Worm (Caenorhabditis elegans): ENCODE measurements around the gene F40A3.4.

F40A3.4 gene

DNA sequence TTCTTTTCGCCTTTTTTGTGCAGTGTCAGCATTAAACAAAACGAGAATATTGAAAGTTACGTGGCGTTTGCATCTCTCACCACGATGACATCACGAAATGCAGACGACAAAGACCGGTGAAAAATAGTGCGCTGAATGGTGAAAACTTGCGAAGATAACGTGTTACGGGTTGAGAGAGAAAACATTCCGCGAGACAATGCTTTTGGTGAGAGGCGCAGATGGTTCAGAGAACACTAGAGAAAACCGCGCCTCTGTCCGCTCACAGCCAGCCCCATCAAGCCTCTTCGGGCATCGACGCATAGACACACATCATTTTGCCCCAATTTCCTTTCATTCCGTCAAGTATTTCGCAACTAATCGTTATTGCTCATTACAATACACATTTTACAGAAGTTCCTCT, 21.0 kb upstream of the F40A3.4 start, which contains the start of the genes C37C3.9 and C37C3.18 (continued):
- TF ChIP-seq cey-2 (tag; optimal IDR thresholded peaks at IDR 0.05; ENCODE audit: borderline replicate concordance, insufficient read depth) (no peak), vab-7 (GFP tag; IDR thresholded peaks at IDR 0.05) (no peak), dmd-8 (GFP tag; IDR thresholded peaks at IDR 0.05) (no peak), mxl-3 (GFP tag; optimal IDR thresholded peaks at IDR 0.05) (peak; percentile 84), daf-8 (GFP tag; IDR thresholded peaks at IDR 0.05) (no peak), php-3 (GFP tag; IDR thresholded peaks at IDR 0.05) (no peak), egl-43 (GFP tag; IDR thresholded peaks at IDR 0.05) (peak; percentile 76; the same call in 1 of the 2 replicates), F37D6.2 (tag; optimal IDR thresholded peaks at IDR 0.05) (peak; percentile 12), dve-1 (tag; optimal IDR thresholded peaks at IDR 0.05; ENCODE audit: insufficient read depth) (peak; percentile 88), lim-7 (GFP tag; IDR thresholded peaks at IDR 0.05) (no peak), lin-13 (GFP tag; optimal IDR thresholded peaks at IDR 0.05) (peak; percentile 78), madf-9 (GFP tag; conservative IDR thresholded peaks at IDR 0.05) (no peak), F26F4.8 (GFP tag; conservative IDR thresholded peaks at IDR 0.05) (no peak), daf-12 (tag; optimal IDR thresholded peaks at IDR 0.05) (no peak), T26A8.4 (GFP tag; IDR thresholded peaks at IDR 0.05) (peak; percentile 68), lir-3 (tag; optimal IDR thresholded peaks at IDR 0.05) (no peak), dmd-6 (GFP tag; IDR thresholded peaks at IDR 0.05) (peak; percentile 84), spr-3 (GFP tag; optimal IDR thresholded peaks at IDR 0.05) (no peak), nhr-42 (GFP tag; IDR thresholded peaks at IDR 0.05) (peak; percentile 35; the same call in 1 of the 2 replicates), ceh-32 (tag; optimal IDR thresholded peaks at IDR 0.05; ENCODE audit: poor library complexity) (no peak), Y48G9A.11 (GFP tag; IDR thresholded peaks at IDR 0.05) (no peak), hlh-11 (tag; optimal IDR thresholded peaks at IDR 0.05) (peak; percentile 88), saeg-2 (GFP tag; IDR thresholded peaks at IDR 0.05) (no peak), attf-4 (tag; optimal IDR thresholded peaks at IDR 0.05) (no peak)

DNA sequence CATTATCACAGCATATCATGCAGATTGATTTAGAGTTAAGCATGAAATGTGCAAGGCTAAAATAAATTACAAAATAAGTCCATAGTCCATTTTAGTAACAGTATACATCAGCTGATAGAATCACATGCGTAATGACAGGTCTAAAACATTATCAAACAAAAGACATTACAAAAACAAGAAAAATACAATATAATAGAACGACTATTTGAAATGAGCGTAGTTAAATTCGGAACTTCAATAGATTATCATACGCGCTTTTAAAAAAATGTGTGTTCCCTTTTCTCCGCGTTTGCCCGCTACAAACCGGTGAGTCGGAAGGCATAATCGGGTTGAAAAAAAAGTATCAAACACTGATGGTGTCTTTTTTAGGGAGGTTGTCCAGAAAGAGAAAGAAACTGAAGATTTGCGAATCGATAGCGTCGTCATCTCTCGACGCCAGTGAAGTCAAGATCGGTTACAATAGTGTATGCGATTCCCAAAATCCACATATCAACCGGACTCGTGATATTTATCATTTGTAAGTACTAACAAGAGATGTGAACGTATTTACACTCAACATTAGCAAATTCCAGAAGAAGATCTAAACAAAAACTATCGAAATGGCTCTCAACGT, 20.1 kb upstream of the F40A3.4 start, which contains the start of gene C37C3.2:
Gene C37C3.2 (plus strand): TSS at position 563 of the 613 bp plus-strand sequence.
- TF ChIP-seq arid-1 (GFP tag; conservative IDR thresholded peaks at IDR 0.05): 0 out of 2 replicates have a peak, but pooled peaks have one; percentile 15
- no peak for TF ChIP-seq zip-2 (tag; optimal IDR thresholded peaks at IDR 0.05)
- no peak for TF ChIP-seq hif-1 (tag; optimal IDR thresholded peaks at IDR 0.05)
- no peak for TF ChIP-seq dmd-9 (GFP tag; IDR thresholded peaks at IDR 0.05)
- peak; percentile 34 for TF ChIP-seq T20F7.1 (GFP tag; optimal IDR thresholded peaks at IDR 0.05)
- TF ChIP-seq ZK337.2 (GFP tag; IDR thresholded peaks at IDR 0.05): no peak
- 0 out of 2 replicates have a peak, but pooled peaks have one; percentile 54 for TF ChIP-seq F44E2.7 (GFP tag; IDR thresholded peaks at IDR 0.05)
- no peak for TF ChIP-seq gei-8 (GFP tag; optimal IDR thresholded peaks at IDR 0.05)
- peak; percentile 19 for TF ChIP-seq duxl-1 (tag; optimal IDR thresholded peaks at IDR 0.05; ENCODE audit: poor library complexity)
- TF ChIP-seq hlh-30 (tag; optimal IDR thresholded peaks at IDR 0.05; ENCODE audit: insufficient read depth): peak; percentile 8
- TF ChIP-seq nhr-42 (GFP tag; IDR thresholded peaks at IDR 0.05): no peak
- no peak for TF ChIP-seq zfp-3 (GFP tag; conservative IDR thresholded peaks at IDR 0.05)
- peak; percentile 61 for TF ChIP-seq aha-1 (tag)
- TF ChIP-seq zag-1 (tag; optimal IDR thresholded peaks at IDR 0.05): no peak
- TF ChIP-seq lin-15B (tag; optimal IDR thresholded peaks at IDR 0.05): no peak
- no peak for TF ChIP-seq unc-39 (tag; optimal IDR thresholded peaks at IDR 0.05)
- peak; percentile 51 for TF ChIP-seq nhr-77 (tag; optimal IDR thresholded peaks at IDR 0.05)
- no peak for TF ChIP-seq nhr-102 (tag; optimal IDR thresholded peaks at IDR 0.05)
- TF ChIP-seq mdt-29 (GFP tag; IDR thresholded peaks at IDR 0.05): no peak
- TF ChIP-seq mdl-1 (tag; optimal IDR thresholded peaks at IDR 0.05): no peak
- no peak for TF ChIP-seq daf-19 (GFP tag; conservative IDR thresholded peaks at IDR 0.05)
- TF ChIP-seq lin-38 (GFP tag; IDR thresholded peaks at IDR 0.05): peak; percentile 3; the same call in 1 of the 2 replicates
- TF ChIP-seq daf-16 (GFP tag; optimal IDR thresholded peaks at IDR 0.05): no peak
- TF ChIP-seq daf-16 (tag; optimal IDR thresholded peaks at IDR 0.05): peak; percentile 8
- TF ChIP-seq unc-130 (GFP tag; optimal IDR thresholded peaks at IDR 0.05): no peak
- peak; percentile 2 for TF ChIP-seq spr-1 (tag; optimal IDR thresholded peaks at IDR 0.05)

Measured in whole organism, L4 larva.